Fruit fly (Drosophila melanogaster) S2 (cell line): ENCODE measurements around the gene HDAC11.

ENCODE experiments used
- CG8478 ChIP-seq: fragments of >200 bp; optimal IDR thresholded peaks from 2 replicates; lab custom pipeline; 2018
- CTCF ChIP-seq, 2 experiments: fragments of >200 bp; optimal IDR thresholded peaks; 2 replicates each; lab custom pipeline; 2018

Gene HDAC11

DNA sequence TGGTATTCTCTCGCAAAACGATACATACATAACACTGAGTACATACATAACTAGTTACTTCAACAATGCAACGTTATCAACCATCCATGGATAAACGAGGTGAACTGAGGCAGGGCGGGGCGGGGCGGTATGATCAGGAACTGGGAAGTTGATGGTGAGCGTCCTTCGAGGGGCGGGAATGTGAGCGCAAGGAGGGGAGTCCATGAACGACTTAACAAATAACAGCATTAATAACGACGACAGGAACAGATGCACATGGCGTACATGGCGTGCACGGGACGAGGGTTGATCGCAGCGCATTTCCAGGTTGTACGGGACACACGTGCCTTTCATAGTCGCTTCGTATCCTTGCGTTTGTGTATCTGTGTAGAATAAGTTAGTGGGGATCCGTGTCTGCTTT is 11.9 kb upstream of the HDAC11 start:
- TF ChIP-seq CG8478 (no peak), CTCF (optimal IDR thresholded peaks at IDR 0.05; lab: Kevin White, UChicago) (no peak)

DNA sequence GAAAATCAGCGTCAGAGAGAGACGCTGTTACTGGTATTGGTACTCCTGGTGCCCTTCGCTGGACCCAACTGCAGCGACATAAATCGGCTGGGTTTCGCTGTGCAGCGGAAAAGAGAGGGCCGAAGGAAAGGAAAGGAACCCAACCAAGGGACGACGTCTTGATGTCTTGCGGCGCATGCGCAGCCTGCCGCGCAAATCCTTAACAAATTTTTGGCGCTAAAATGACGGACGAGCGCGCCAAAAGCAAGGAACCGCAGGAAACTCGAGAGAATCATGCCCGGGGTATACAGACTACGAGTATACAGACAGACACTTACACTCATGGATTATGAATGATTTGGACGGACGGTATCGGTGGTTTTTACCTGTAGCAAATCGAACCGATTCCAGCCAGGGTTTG is 10.9 kb upstream of the HDAC11 start:
- TF ChIP-seq CG8478, result no peak
- no peak for TF ChIP-seq CTCF (optimal IDR thresholded peaks at IDR 0.05; lab: Kevin White, UChicago)

DNA sequence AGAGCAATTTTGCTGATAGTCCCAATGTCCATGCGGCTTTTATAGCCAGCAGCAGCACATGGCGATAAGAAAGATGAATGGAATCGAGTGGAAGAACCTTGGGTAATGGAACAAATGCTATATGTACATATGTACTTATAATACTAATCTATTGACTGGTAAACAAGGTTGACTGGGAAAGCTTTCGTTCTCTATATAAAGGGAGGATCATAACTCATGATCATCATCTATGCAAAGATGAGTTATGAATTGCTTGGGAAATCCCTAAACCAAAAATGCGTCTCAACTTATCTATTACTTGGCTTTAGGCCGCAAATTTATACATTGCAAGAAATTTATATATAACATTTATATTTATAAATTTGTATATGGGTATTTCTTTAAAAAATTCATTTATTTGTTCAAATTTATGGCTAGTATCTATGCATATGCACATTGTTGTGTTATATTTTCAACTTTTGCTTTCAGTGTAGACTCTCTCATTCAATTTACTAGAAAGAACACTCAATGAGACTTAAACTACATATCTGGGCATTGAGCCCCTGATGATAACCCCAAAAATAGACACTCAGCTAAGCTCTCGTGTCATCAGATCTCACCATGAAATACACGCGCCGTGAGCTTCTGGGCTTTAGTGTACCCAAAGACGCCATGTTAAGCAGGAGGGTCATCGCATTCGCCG is 8.8 kb upstream of the HDAC11 start, which contains the start of the genes Srg1 and Elal:
Srg1 (minus strand) TSS at position 14 of the 682 bp plus-strand sequence.
Elal (plus strand) TSS at position 632 of the 682 bp plus-strand sequence.
- TF ChIP-seq CG8478 (no peak), CTCF (optimal IDR thresholded peaks at IDR 0.05; lab: Kevin White, UChicago) (no peak)

DNA sequence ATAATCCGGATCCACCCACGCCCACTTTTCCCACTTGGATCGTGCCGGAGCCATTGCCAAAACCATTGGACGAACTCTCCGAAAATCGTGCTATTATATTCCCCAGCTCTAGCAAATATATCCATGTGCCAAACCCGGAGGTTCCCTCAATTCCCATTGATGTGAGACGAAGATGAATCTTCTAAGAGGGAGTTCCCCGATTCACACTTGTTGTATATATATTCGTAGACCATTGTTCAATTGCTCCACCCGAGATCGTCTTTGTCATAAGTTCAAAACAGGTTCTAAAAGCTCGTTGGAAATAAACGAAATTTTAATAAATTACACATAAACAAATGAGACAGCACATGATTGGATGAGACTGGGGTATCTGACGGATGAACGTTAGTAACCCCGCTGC is 7.9 kb upstream of the HDAC11 start:
- TF ChIP-seq CG8478 (no peak), CTCF (optimal IDR thresholded peaks at IDR 0.05; lab: Kevin White, UChicago) (no peak)

DNA sequence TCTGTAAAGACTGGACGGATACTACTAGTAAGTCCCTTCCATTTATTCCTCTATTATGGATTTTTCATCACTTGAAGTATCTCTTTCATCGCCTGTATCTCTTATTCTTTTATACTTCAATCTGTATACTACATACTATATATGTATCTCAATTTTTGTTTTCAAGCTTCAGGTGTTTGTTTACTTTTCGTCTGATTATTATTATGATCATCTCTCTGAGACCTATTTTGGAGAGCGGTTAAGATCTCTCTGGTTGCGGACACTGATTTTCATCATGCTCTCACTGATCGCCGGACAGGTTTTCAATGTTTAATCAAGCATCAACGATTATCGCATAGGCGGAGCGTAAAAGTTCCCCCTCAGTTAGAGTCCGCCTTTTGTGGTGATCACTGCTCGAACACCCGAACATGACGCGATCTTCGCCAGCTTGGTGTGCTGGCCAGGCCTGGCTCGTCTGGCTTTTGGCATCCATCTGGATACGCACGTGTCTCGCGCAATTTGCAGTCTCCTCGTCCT is 6.6 kb upstream of the HDAC11 start, which contains the start of gene CG7016:
CG7016 (plus strand) TSS at position 358 of the 516 bp plus-strand sequence.
- TF ChIP-seq CTCF (optimal IDR thresholded peaks at IDR 0.05; lab: Kevin White, UChicago), result no peak
- TF ChIP-seq CG8478, result no peak

dm6 chr3R:24862065-24862464 is 6.0 kb upstream of the HDAC11 start, which contains the start of gene CG13640:
TSS of gene CG13640 (minus strand) at chr3R:24862165.
- TF ChIP-seq CG8478, result no peak
- TF ChIP-seq CTCF (optimal IDR thresholded peaks at IDR 0.05; lab: Kevin White, UChicago), result no peak

DNA sequence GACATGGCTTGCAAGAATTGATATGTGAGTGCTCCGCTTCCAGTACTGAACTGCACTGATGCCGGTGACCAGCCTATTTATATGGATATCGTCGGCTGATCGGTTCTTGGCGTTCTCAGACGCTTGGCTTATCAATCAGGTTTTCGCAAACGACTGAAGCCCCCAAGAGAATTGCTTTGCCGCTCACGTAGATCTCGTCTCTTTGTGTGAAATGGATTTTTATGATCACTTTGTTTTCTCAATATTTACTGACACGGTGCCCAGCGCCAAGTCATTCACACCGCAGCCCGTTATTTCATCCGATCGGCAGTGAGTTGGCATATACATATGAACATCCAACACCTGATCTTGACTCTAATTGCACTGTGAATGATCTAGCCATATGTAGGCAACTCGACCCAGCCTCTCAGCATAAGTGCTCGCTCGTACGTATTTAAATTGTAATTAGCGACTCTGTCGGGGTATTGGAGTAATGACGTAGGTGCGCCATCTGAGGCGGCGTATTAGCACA is 4.3 kb upstream of the HDAC11 start, which contains the start of gene CG13639:
CG13639 (minus strand) TSS at position 51 of the 511 bp plus-strand sequence.
- TF ChIP-seq CG8478, result no peak
- no peak for TF ChIP-seq CTCF (optimal IDR thresholded peaks at IDR 0.05; lab: Kevin White, UChicago)

- no peak for TF ChIP-seq CG8478
- no peak for TF ChIP-seq CTCF (optimal IDR thresholded peaks at IDR 0.05; lab: Kevin White, UChicago)
Observed at dm6 chr3R:24859701-24860100, 3.7 kb upstream of the HDAC11 start, which contains the start of gene ppk22. TSS of gene ppk22 (minus strand) at chr3R:24859801.

- TF ChIP-seq CTCF (optimal IDR thresholded peaks at IDR 0.05; lab: Kevin White, UChicago), result no peak
Observed at dm6 chr3R:24857459-24857858, 1.4 kb upstream of the HDAC11 start, which contains the start of gene CAH4. TSS of gene CAH4 (minus strand) at chr3R:24857559.

- no peak for TF ChIP-seq CTCF (optimal IDR thresholded peaks at IDR 0.05; lab: Kevin White, UChicago)
- no peak for TF ChIP-seq CG8478
Observed at dm6 chr3R:24851429-24851828, 4.6 kb downstream of the HDAC11 start, which contains the start of gene Nct. TSS of gene Nct (plus strand) at chr3R:24851601.

DNA sequence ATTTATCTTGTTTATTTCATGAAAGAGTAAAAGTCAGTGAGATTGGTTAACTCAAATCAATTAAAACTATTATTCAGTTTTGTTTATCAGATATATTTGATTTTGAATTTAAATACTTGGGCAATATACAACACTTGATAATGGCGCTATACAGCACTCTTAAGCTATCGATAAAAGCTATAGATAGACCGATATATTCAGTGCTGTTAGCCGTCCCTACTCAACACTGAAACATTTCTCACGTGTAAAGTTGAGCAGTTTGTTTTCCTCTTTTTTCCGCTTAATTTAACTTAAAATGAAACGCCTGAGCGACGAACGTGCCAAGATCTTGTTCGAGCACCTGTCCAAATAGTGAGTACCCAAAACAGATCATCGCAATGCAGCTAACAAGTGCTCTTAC is 5.6 kb downstream of the HDAC11 start, which contains the start of gene CG7006:
CG7006 (plus strand) TSS at position 208 of the 400 bp plus-strand sequence.
- TF ChIP-seq CG8478, result no peak
- TF ChIP-seq CTCF (optimal IDR thresholded peaks at IDR 0.05; lab: Kevin White, UChicago), result no peak

- no peak for TF ChIP-seq CTCF (optimal IDR thresholded peaks at IDR 0.05; lab: Kevin White, UChicago)
Observed at dm6 chr3R:24845952-24846848, 9.8 kb downstream of the HDAC11 start.

- TF ChIP-seq CG8478, result no peak
- no peak for TF ChIP-seq CTCF (optimal IDR thresholded peaks at IDR 0.05; lab: Kevin White, UChicago)
Observed at dm6 chr3R:24845148-24845547, 10.9 kb downstream of the HDAC11 start.

DNA sequence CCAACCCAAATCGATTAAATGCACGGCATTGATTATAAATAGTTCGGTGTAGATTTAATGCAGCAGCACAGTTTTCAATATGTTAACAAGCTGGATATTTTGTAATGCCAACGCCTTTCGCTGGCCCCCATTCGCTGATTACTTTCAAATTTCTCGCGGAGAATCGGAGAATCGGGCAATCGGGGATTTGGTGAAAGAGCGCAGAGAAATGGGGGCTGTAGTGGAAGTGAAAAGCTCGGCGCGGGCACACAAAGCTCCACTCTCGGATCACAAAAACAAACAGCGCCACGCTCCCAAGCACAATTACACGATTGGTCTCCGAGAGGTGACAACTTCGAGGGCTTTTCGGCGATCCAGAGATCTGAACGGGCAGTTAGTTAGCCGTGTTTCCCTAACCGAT is 14.4 kb downstream of the HDAC11 start, which contains the start of gene Esp:
Esp (plus strand) TSS at position 301 of the 400 bp plus-strand sequence.
- TF ChIP-seq CTCF (optimal IDR thresholded peaks at IDR 0.05; lab: Kevin White, UChicago) (no peak), CG8478 (no peak)

- TF ChIP-seq CG8478, result no peak
- no peak for TF ChIP-seq CTCF (optimal IDR thresholded peaks at IDR 0.05; lab: Kevin White, UChicago)
Observed at dm6 chr3R:24841063-24841462, 15.0 kb downstream of the HDAC11 start, which contains the start of gene CG33658. TSS of gene CG33658 (minus strand) at chr3R:24841163.
